Fruit fly (Drosophila melanogaster) whole organism, embryonic: Measurements from ENCODE around the gene pot.

Source experiments
- CG1832 ChIP-seq: fragments of 200-800 bp; sonication (Bioruptor generic); optimal IDR thresholded peaks from 2 replicates; lab custom pipeline; 2017; ENCODE audit warnings: missing biosample characterization, mild to moderate bottlenecking, missing genetic modification characterization, inconsistent platforms
- CG8944 ChIP-seq: fragments of 200-800 bp; sonication (Bioruptor generic); optimal IDR thresholded peaks from 3 replicates; lab custom pipeline; 2016; ENCODE audit warnings: missing biosample characterization, missing genetic modification characterization
- Ets97D ChIP-seq: fragments of 200-800 bp; sonication (Bioruptor generic); optimal IDR thresholded peaks from 3 replicates; lab custom pipeline; 2016; ENCODE audit warnings: missing biosample characterization, missing genetic modification characterization
- H15 ChIP-seq: fragments of 200-800 bp; sonication (Bioruptor generic); IDR thresholded peaks from 3 replicates; pipeline ENCODE4 v1.3.6; 2022; ENCODE audit warnings: missing biosample characterization, missing genetic modification characterization
- HLH54F ChIP-seq: fragments of 200-800 bp; sonication (Bioruptor generic); optimal IDR thresholded peaks from 3 replicates; lab custom pipeline; 2016; ENCODE audit warnings: missing biosample characterization, missing genetic modification characterization
- Mad ChIP-seq: fragments of 200-800 bp; sonication (Bioruptor generic); optimal IDR thresholded peaks from 2 replicates; lab custom pipeline; 2016; ENCODE audit warnings: missing biosample characterization, missing genetic modification characterization
- gcm ChIP-seq: fragments of 200-800 bp; sonication (Bioruptor generic); optimal IDR thresholded peaks from 2 replicates; lab custom pipeline; 2019; ENCODE audit warnings: missing biosample characterization, mild to moderate bottlenecking, missing genetic modification characterization, moderate library complexity
- kay ChIP-seq: fragments of 200-800 bp; sonication (Bioruptor generic); optimal IDR thresholded peaks from 2 replicates; lab custom pipeline; 2016; ENCODE audit warnings: missing biosample characterization, missing genetic modification characterization
- lab ChIP-seq: fragments of 200-800 bp; sonication (Bioruptor generic); optimal IDR thresholded peaks from 3 replicates; lab custom pipeline; 2017; ENCODE audit warnings: missing biosample characterization, missing genetic modification characterization, mild to moderate bottlenecking, moderate library complexity, missing genetic modification reagents
- lmd ChIP-seq: fragments of 200-800 bp; sonication (Bioruptor generic); IDR thresholded peaks from 2 replicates; pipeline ENCODE4 v1.3.6; 2022; ENCODE audit warnings: missing biosample characterization, missing genetic modification characterization
- schlank ChIP-seq: fragments of 200-800 bp; sonication (Bioruptor generic); optimal IDR thresholded peaks from 2 replicates; lab custom pipeline; 2018; ENCODE audit warnings: missing biosample characterization, mild to moderate bottlenecking, missing genetic modification characterization
- slbo ChIP-seq: fragments of 200-800 bp; sonication (Bioruptor generic); IDR thresholded peaks from 2 replicates; pipeline ENCODE4 v1.3.6; 2022; ENCODE audit warnings: missing biosample characterization, missing genetic modification characterization
- yki ChIP-seq: fragments of >200 bp; optimal IDR thresholded peaks from 3 replicates; lab custom pipeline; 2018

- TF ChIP-seq CG1832 (no peak), lab (GFP tag; lab: Kevin White, UChicago) (no peak), HLH54F (GFP tag; lab: Kevin White, UChicago) (no peak), Ets97D (peak; percentile 32), kay (GFP tag; lab: Kevin White, UChicago) (no peak), slbo (peak; percentile 46), lmd (GFP tag; lab: Robert Waterston, UW) (no peak), H15 (GFP tag; lab: Robert Waterston, UW) (no peak), CG8944 (no peak), gcm (GFP tag; lab: Kevin White, UChicago) (no peak), Mad (GFP tag; lab: Kevin White, UChicago) (no peak), schlank (tag; lab: Kevin White, UChicago) (no peak), yki (lab: Kevin White, UChicago) (no peak)
These were observed 44.5 kb downstream of the pot start, which contains the start of gene BORCS5 for dm6 chrX:11872517-11872916.
